Worm (Caenorhabditis elegans) whole organism, L4 larva: Measurements from ENCODE around the gene F07F6.4.

Experiments used
- D1046.2 ChIP-seq: fragments of 200-800 bp; sonication (Bioruptor generic); IDR thresholded peaks from 2 replicates; pipeline ENCODE4 v1.3.6; 2022; ENCODE audit warnings: missing genetic modification characterization, missing compliant biosample characterization
- F26F4.8 ChIP-seq: fragments of 200-800 bp; sonication (Bioruptor generic); conservative IDR thresholded peaks from 2 replicates; pipeline ENCODE4 v1.3.6; 2022; ENCODE audit warnings: missing genetic modification characterization, missing compliant biosample characterization
- F37D6.2 ChIP-seq: sonication (generic microtip); optimal IDR thresholded peaks from 2 replicates; lab custom pipeline; 2016; ENCODE audit warnings: mild to moderate bottlenecking, missing genetic modification characterization, missing compliant biosample characterization
- F44E2.7 ChIP-seq: fragments of 200-800 bp; sonication (Bioruptor generic); IDR thresholded peaks from 2 replicates; pipeline ENCODE4 v2.1.2; 2022; ENCODE audit warnings: missing genetic modification characterization, missing compliant biosample characterization
- F49E8.2 ChIP-seq: sonication (generic microtip); optimal IDR thresholded peaks from 2 replicates; lab custom pipeline; 2016; ENCODE audit warnings: missing compliant biosample characterization, mild to moderate bottlenecking, missing genetic modification characterization, borderline replicate concordance
- Y105C5A.15 ChIP-seq: fragments of 200-800 bp; sonication (Bioruptor generic); IDR thresholded peaks from 2 replicates; pipeline ENCODE4 v1.3.6; 2022; ENCODE audit warnings: missing genetic modification characterization, missing compliant biosample characterization
- Y48G9A.11 ChIP-seq: fragments of 200-800 bp; sonication (Bioruptor generic); IDR thresholded peaks from 2 replicates; pipeline ENCODE4 v1.3.6; 2022; ENCODE audit warnings: missing genetic modification reagents, missing genetic modification characterization, missing compliant biosample characterization
- aha-1 ChIP-seq: fragments of 150-350 bp; peaks from one replicate; lab custom pipeline; 2014; ENCODE audit warnings: missing biosample characterization, missing genetic modification characterization
- attf-4 ChIP-seq: sonication (generic microtip); optimal IDR thresholded peaks from 3 replicates; lab custom pipeline; 2017; ENCODE audit warnings: missing biosample characterization, missing genetic modification characterization
- ceh-28 ChIP-seq: fragments of 150-350 bp; optimal IDR thresholded peaks from 2 replicates; lab custom pipeline; 2014; ENCODE audit warnings: missing biosample characterization, missing genetic modification reagents, missing genetic modification characterization
- ceh-32 ChIP-seq: sonication (generic microtip); optimal IDR thresholded peaks from 2 replicates; lab custom pipeline; 2016; ENCODE audit warnings: mild to moderate bottlenecking, missing genetic modification characterization, missing compliant biosample characterization; ENCODE audit not compliant: poor library complexity
- ceh-44 ChIP-seq: fragments of 200-800 bp; sonication (Bioruptor generic); IDR thresholded peaks from 2 replicates; pipeline ENCODE4 v1.3.6; 2022; ENCODE audit warnings: missing genetic modification reagents, missing genetic modification characterization, missing compliant biosample characterization
- ceh-62 ChIP-seq: sonication (generic microtip); optimal IDR thresholded peaks from 2 replicates; lab custom pipeline; 2017; ENCODE audit warnings: missing biosample characterization, missing genetic modification characterization
- cey-2 ChIP-seq: sonication (generic microtip); optimal IDR thresholded peaks from 3 replicates; lab custom pipeline; 2017; ENCODE audit warnings: missing genetic modification characterization, mild to moderate bottlenecking, missing compliant biosample characterization, antibody characterized with exemption, borderline replicate concordance; ENCODE audit not compliant: insufficient read depth
- daf-8 ChIP-seq: fragments of 200-800 bp; sonication (Bioruptor generic); IDR thresholded peaks from 2 replicates; pipeline ENCODE4 v1.3.6; 2022; ENCODE audit warnings: missing genetic modification characterization, missing compliant biosample characterization
- dmd-6 ChIP-seq: fragments of 200-800 bp; sonication (Bioruptor generic); IDR thresholded peaks from 2 replicates; pipeline ENCODE4 v1.3.6; 2022; ENCODE audit warnings: missing genetic modification reagents, missing genetic modification characterization, missing compliant biosample characterization
- dmd-8 ChIP-seq: fragments of 200-800 bp; sonication (Bioruptor generic); IDR thresholded peaks from 2 replicates; pipeline ENCODE4 v1.3.6; 2022; ENCODE audit warnings: missing genetic modification characterization, missing compliant biosample characterization
- dmd-9 ChIP-seq: fragments of 200-800 bp; sonication (Bioruptor generic); IDR thresholded peaks from 2 replicates; pipeline ENCODE4 v1.3.6; 2022; ENCODE audit warnings: missing genetic modification reagents, missing genetic modification characterization, missing compliant biosample characterization
- duxl-1 ChIP-seq: sonication (generic microtip); optimal IDR thresholded peaks from 2 replicates; lab custom pipeline; 2016; ENCODE audit warnings: mild to moderate bottlenecking, missing genetic modification characterization, moderate library complexity, missing compliant biosample characterization; ENCODE audit not compliant: poor library complexity
- dve-1 ChIP-seq: sonication (generic microtip); optimal IDR thresholded peaks from 2 replicates; lab custom pipeline; 2017; ENCODE audit warnings: antibody characterized with exemption, mild to moderate bottlenecking, missing genetic modification characterization, missing compliant biosample characterization; ENCODE audit not compliant: insufficient read depth
- fos-1 ChIP-seq: fragments of 150-350 bp; optimal IDR thresholded peaks from 2 replicates; lab custom pipeline; 2014; ENCODE audit warnings: missing biosample characterization, missing genetic modification characterization
- hlh-11 ChIP-seq: fragments of 200-800 bp; sonication (Bioruptor generic); optimal IDR thresholded peaks from 2 replicates; lab custom pipeline; 2018; ENCODE audit warnings: mild to moderate bottlenecking, missing genetic modification characterization, missing compliant biosample characterization
- hlh-30 ChIP-seq: sonication (generic microtip); optimal IDR thresholded peaks from 2 replicates; lab custom pipeline; 2017; ENCODE audit warnings: antibody characterized with exemption, mild to moderate bottlenecking, missing genetic modification characterization, missing compliant biosample characterization; ENCODE audit not compliant: insufficient read depth
- hmg-1.1 ChIP-seq: fragments of 200-800 bp; sonication (Bioruptor generic); IDR thresholded peaks from 2 replicates; pipeline ENCODE4 v1.3.6; 2022; ENCODE audit warnings: missing genetic modification reagents, missing genetic modification characterization, missing compliant biosample characterization
- lin-13 ChIP-seq: fragments of 150-350 bp; optimal IDR thresholded peaks from 2 replicates; lab custom pipeline; 2014; ENCODE audit warnings: missing biosample characterization, missing genetic modification reagents, missing genetic modification characterization
- lin-38 ChIP-seq: fragments of 200-800 bp; sonication (Bioruptor generic); IDR thresholded peaks from 2 replicates; pipeline ENCODE4 v1.3.6; 2022; ENCODE audit warnings: missing genetic modification reagents, missing genetic modification characterization, missing compliant biosample characterization
- lin-39 ChIP-seq: fragments of 150-350 bp; optimal IDR thresholded peaks from 2 replicates; lab custom pipeline; 2014; ENCODE audit warnings: missing biosample characterization, missing genetic modification reagents, missing genetic modification characterization
- madf-5 ChIP-seq, 2 experiments: fragments of 200-800 bp; sonication (Bioruptor generic); IDR thresholded peaks; 2 replicates each; pipeline ENCODE4 v1.3.6; 2022; ENCODE audit warnings: missing compliant biosample characterization in 2 of 2, missing genetic modification characterization in 2 of 2
- nhr-102 ChIP-seq: sonication (generic microtip); optimal IDR thresholded peaks from 2 replicates; lab custom pipeline; 2016; ENCODE audit warnings: mild to moderate bottlenecking, missing genetic modification characterization, moderate library complexity, missing compliant biosample characterization
- nhr-11 ChIP-seq: fragments of 150-350 bp; optimal IDR thresholded peaks from 2 replicates; lab custom pipeline; 2014; ENCODE audit warnings: missing biosample characterization, missing genetic modification characterization
- nhr-237 ChIP-seq: sonication (generic microtip); optimal IDR thresholded peaks from 2 replicates; lab custom pipeline; 2017; ENCODE audit warnings: missing biosample characterization, missing genetic modification characterization
- nhr-28 ChIP-seq: fragments of 150-350 bp; optimal IDR thresholded peaks from 2 replicates; lab custom pipeline; 2014; ENCODE audit warnings: missing biosample characterization, missing genetic modification characterization
- nhr-41 ChIP-seq: fragments of 200-800 bp; sonication (Bioruptor generic); IDR thresholded peaks from 2 replicates; pipeline ENCODE4 v1.3.6; 2022; ENCODE audit warnings: missing genetic modification reagents, missing genetic modification characterization, missing compliant biosample characterization
- nhr-6 ChIP-seq: fragments of 150-350 bp; optimal IDR thresholded peaks from 2 replicates; lab custom pipeline; 2014; ENCODE audit warnings: missing biosample characterization, missing genetic modification characterization
- pha-4 ChIP-seq, 2 experiments: fragments of 150-350 bp in 1 of 2; fragments of 200-800 bp in 1 of 2; sonication (Bioruptor generic) in 1 of 2; IDR thresholded peaks in 1 of 2; optimal IDR thresholded peaks in 1 of 2; 2 replicates each; pipeline versions ENCODE4 v1.3.6 to Lab custom; 2014 to 2022; ENCODE audit warnings: missing genetic modification characterization in 2 of 2, missing genetic modification reagents in 2 of 2, missing biosample characterization in 1 of 2, missing compliant biosample characterization in 1 of 2
- pqm-1 ChIP-seq: sonication (generic microtip); optimal IDR thresholded peaks from 2 replicates; lab custom pipeline; 2017; ENCODE audit warnings: missing biosample characterization, missing genetic modification characterization
- rbr-2 ChIP-seq: sonication (generic microtip); optimal IDR thresholded peaks from 2 replicates; lab custom pipeline; 2016; ENCODE audit warnings: missing genotype, missing genetic modification characterization, missing compliant biosample characterization
- saeg-2 ChIP-seq: fragments of 200-800 bp; sonication (Bioruptor generic); IDR thresholded peaks from 2 replicates; pipeline ENCODE4 v1.3.6; 2022; ENCODE audit warnings: missing genetic modification reagents, missing genetic modification characterization, missing compliant biosample characterization
- set-16 ChIP-seq: fragments of 200-800 bp; sonication (Bioruptor generic); IDR thresholded peaks from 2 replicates; pipeline ENCODE4 v1.3.6; 2022; ENCODE audit warnings: missing genetic modification reagents, missing genetic modification characterization, missing compliant biosample characterization
- skn-1 ChIP-seq: fragments of 150-350 bp; optimal IDR thresholded peaks from 2 replicates; lab custom pipeline; 2014; ENCODE audit warnings: missing biosample characterization, missing genetic modification characterization
- snpc-1.2 ChIP-seq: fragments of 200-800 bp; sonication (Bioruptor generic); IDR thresholded peaks from 2 replicates; pipeline ENCODE4 v1.3.6; 2022; ENCODE audit warnings: missing genetic modification reagents, missing genetic modification characterization, missing compliant biosample characterization
- spr-3 ChIP-seq: fragments of 200-800 bp; sonication (Bioruptor generic); optimal IDR thresholded peaks from 2 replicates; lab custom pipeline; 2018; ENCODE audit warnings: mild to moderate bottlenecking, missing genetic modification characterization, missing compliant biosample characterization
- tra-1 ChIP-seq: fragments of 200-800 bp; sonication (Bioruptor generic); IDR thresholded peaks from 2 replicates; pipeline ENCODE4 v1.3.6; 2022; ENCODE audit warnings: missing genetic modification reagents, missing genetic modification characterization, missing compliant biosample characterization
- unc-39 ChIP-seq: sonication (generic microtip); optimal IDR thresholded peaks from 2 replicates; lab custom pipeline; 2017; ENCODE audit warnings: missing biosample characterization, missing genetic modification characterization
- unc-62 ChIP-seq, 3 experiments: fragments of 150-350 bp in 1 of 3; sonication (generic microtip); optimal IDR thresholded peaks in 2 of 3; peaks in 1 of 3; 1 replicate in 1 of 3; 2 replicates in 2 of 3; lab custom pipeline; 2014 to 2017; ENCODE audit warnings: missing biosample characterization in 3 of 3, missing genetic modification characterization in 3 of 3, missing genetic modification reagents in 3 of 3, missing genotype in 1 of 3
- vab-7 ChIP-seq: fragments of 200-800 bp; sonication (Bioruptor generic); IDR thresholded peaks from 2 replicates; pipeline ENCODE4 v1.3.6; 2022; ENCODE audit warnings: missing genetic modification reagents, missing genetic modification characterization, missing compliant biosample characterization
- zfp-2 ChIP-seq: sonication (generic microtip); optimal IDR thresholded peaks from 2 replicates; lab custom pipeline; 2016; ENCODE audit warnings: mild to moderate bottlenecking, missing genetic modification characterization, missing compliant biosample characterization
- zip-11 ChIP-seq: fragments of 200-800 bp; sonication (Bioruptor generic); IDR thresholded peaks from 2 replicates; pipeline ENCODE4 v1.3.6; 2022; ENCODE audit warnings: missing genetic modification characterization, missing compliant biosample characterization
- ztf-11 ChIP-seq: fragments of 150-350 bp; optimal IDR thresholded peaks from 2 replicates; lab custom pipeline; 2014; ENCODE audit warnings: missing biosample characterization, missing genetic modification characterization
- ztf-7 ChIP-seq: fragments of 150-350 bp; optimal IDR thresholded peaks from 2 replicates; lab custom pipeline; 2014; ENCODE audit warnings: missing biosample characterization, missing genetic modification characterization

F07F6.4 gene

DNA sequence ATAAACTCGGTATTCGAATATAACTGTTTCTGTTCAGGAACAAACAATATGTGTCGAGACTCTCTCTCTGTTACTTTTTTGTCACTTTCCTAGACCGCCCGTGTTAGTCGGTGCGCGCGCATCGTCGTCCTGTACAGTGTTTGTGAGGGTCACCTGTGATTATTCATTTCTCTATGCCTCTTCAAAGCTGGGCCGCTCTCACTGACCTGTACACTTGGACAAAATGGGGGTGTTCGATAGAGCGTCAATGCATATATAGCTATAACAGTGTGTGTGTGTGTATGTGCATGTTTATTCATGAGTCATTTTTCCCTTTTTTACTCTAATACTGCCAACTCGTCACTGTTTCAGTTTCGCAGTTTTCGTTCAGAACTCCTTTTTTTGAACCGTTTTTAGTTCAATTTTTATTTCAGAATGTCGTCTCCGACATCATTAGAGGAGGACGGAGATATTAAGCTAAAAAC is 49.7 kb downstream of the F07F6.4 start, which contains the start of gene pkc-3 (continued):
- TF ChIP-seq skn-1 (tag; lab: Kevin White, UChicago): no peak
- TF ChIP-seq vab-7: no peak
- TF ChIP-seq nhr-11 (tag; lab: Kevin White, UChicago): peak; percentile 47
- no peak for TF ChIP-seq F44E2.7
- TF ChIP-seq F37D6.2 (tag; lab: Kevin White, UChicago): no peak
- no peak for TF ChIP-seq Y48G9A.11 (GFP tag; lab: Robert Waterston, UW)
- TF ChIP-seq ceh-28 (tag; lab: Kevin White, UChicago): no peak
- no peak for TF ChIP-seq cey-2 (tag; lab: Kevin White, UChicago)
- TF ChIP-seq saeg-2 (GFP tag; lab: Robert Waterston, UW): no peak
- TF ChIP-seq zip-11: no peak
- no peak for TF ChIP-seq fos-1
- peak; percentile 93 for TF ChIP-seq hlh-11 (tag; lab: Kevin White, UChicago)
- TF ChIP-seq ztf-7 (tag; lab: Kevin White, UChicago): no peak
- TF ChIP-seq ceh-44 (GFP tag; lab: Robert Waterston, UW): no peak
- peak; percentile 46 for TF ChIP-seq rbr-2 (tag; lab: Kevin White, UChicago)
- TF ChIP-seq hmg-1.1 (GFP tag; lab: Robert Waterston, UW): peak; percentile 52; the same call in 1 of the 2 replicates
- peak; percentile 59 for TF ChIP-seq nhr-102 (tag; lab: Kevin White, UChicago)
- TF ChIP-seq nhr-6 (tag; lab: Kevin White, UChicago): peak; percentile 93
- peak; percentile 58; the same call in 1 of the 2 replicates for TF ChIP-seq snpc-1.2 (GFP tag; lab: Robert Waterston, UW)
- no peak for TF ChIP-seq ceh-62 (tag; lab: Kevin White, UChicago)
- no peak for TF ChIP-seq madf-5 (GFP tag; IDR thresholded peaks at IDR 0.05; lab: Robert Waterston, UW)
- 0 out of 2 replicates have a peak, but pooled peaks have one; percentile 52 for TF ChIP-seq dmd-8 (GFP tag; lab: Robert Waterston, UW)
- peak; percentile 50 for TF ChIP-seq duxl-1 (tag; lab: Kevin White, UChicago)
- TF ChIP-seq tra-1 (GFP tag; lab: Robert Waterston, UW): no peak
- peak; percentile 79 for TF ChIP-seq lin-38 (GFP tag; lab: Robert Waterston, UW)
- TF ChIP-seq hlh-30: peak; percentile 83
- no peak for TF ChIP-seq set-16
- TF ChIP-seq D1046.2: no peak
- no peak for TF ChIP-seq lin-39 (tag; lab: Kevin White, UChicago)
- peak; percentile 93 for TF ChIP-seq nhr-28 (tag; lab: Kevin White, UChicago)
- no peak for TF ChIP-seq attf-4 (tag; lab: Kevin White, UChicago)
- TF ChIP-seq nhr-41 (GFP tag; lab: Robert Waterston, UW): peak; percentile 87
- TF ChIP-seq spr-3 (GFP tag; lab: Kevin White, UChicago): peak; percentile 42
- TF ChIP-seq ceh-32: no peak
- no peak for TF ChIP-seq daf-8 (GFP tag; lab: Robert Waterston, UW)
- no peak for TF ChIP-seq F49E8.2 (tag; lab: Kevin White, UChicago)
- peak; percentile 99 for TF ChIP-seq aha-1 (tag; lab: Kevin White, UChicago)
- no peak for TF ChIP-seq zfp-2 (tag; lab: Kevin White, UChicago)
- peak; percentile 54 for TF ChIP-seq lin-13
- TF ChIP-seq nhr-237 (tag; lab: Kevin White, UChicago): no peak
- no peak for TF ChIP-seq dmd-9 (GFP tag; lab: Robert Waterston, UW)
- peak; percentile 39; the same call in 1 of the 2 replicates for TF ChIP-seq pha-4 (GFP tag; IDR thresholded peaks at IDR 0.05; lab: Robert Waterston, UW)
- peak; percentile 68 for TF ChIP-seq pha-4 (tag; optimal IDR thresholded peaks at IDR 0.05; lab: Kevin White, UChicago)
- TF ChIP-seq Y105C5A.15 (GFP tag; lab: Robert Waterston, UW): no peak
- peak in 1 of 2 experiments; percentile 19 for TF ChIP-seq unc-62 (GFP tag; optimal IDR thresholded peaks at IDR 0.05 in 1 of 2; lab: Kevin White, UChicago)
- no peak for TF ChIP-seq unc-62 (tag; optimal IDR thresholded peaks at IDR 0.05; lab: Kevin White, UChicago)
- TF ChIP-seq unc-39 (tag; lab: Kevin White, UChicago): no peak
- TF ChIP-seq F26F4.8 (GFP tag; lab: Robert Waterston, UW): no peak
- no peak for TF ChIP-seq ztf-11 (tag; lab: Kevin White, UChicago)
- TF ChIP-seq dve-1 (tag; lab: Kevin White, UChicago): peak; percentile 85
- peak; percentile 52 for TF ChIP-seq dmd-6 (GFP tag; lab: Robert Waterston, UW)
- TF ChIP-seq pqm-1 (tag; lab: Kevin White, UChicago): peak; percentile 71
